Fruit fly (Drosophila melanogaster) whole organism, prepupa: ENCODE data around the gene TTLL4A.

Experiments used
- CG11762 ChIP-seq: fragments of 200-800 bp; sonication (Bioruptor generic); optimal IDR thresholded peaks from 3 replicates; lab custom pipeline; 2016; ENCODE audit warnings: missing biosample characterization, missing genetic modification characterization; ENCODE audit not compliant: insufficient read depth
- CG6854 ChIP-seq: fragments of 200-800 bp; sonication (Bioruptor generic); optimal IDR thresholded peaks from 2 replicates; lab custom pipeline; 2017; ENCODE audit warnings: missing biosample characterization, mild to moderate bottlenecking, missing genetic modification characterization
- CG9139 ChIP-seq: fragments of 200-800 bp; sonication (Bioruptor generic); optimal IDR thresholded peaks from 3 replicates; lab custom pipeline; 2017; ENCODE audit warnings: missing biosample characterization, mild to moderate bottlenecking, missing genetic modification characterization
- Ets96B ChIP-seq: fragments of 200-800 bp; optimal IDR thresholded peaks from 2 replicates; lab custom pipeline; 2019; ENCODE audit warnings: missing biosample characterization, mild to moderate bottlenecking, missing genetic modification characterization, moderate library complexity
- Gug ChIP-seq: fragments of 200-800 bp; sonication (Bioruptor generic); IDR thresholded peaks from 2 replicates; pipeline ENCODE4 v1.3.6; 2022; ENCODE audit warnings: missing biosample characterization, missing genetic modification characterization
- Hr4 ChIP-seq: fragments of 200-800 bp; sonication (Bioruptor generic); optimal IDR thresholded peaks from 3 replicates; lab custom pipeline; 2016; ENCODE audit warnings: missing biosample characterization, missing genetic modification characterization
- OdsH ChIP-seq: fragments of 200-800 bp; sonication (Bioruptor generic); optimal IDR thresholded peaks from 3 replicates; lab custom pipeline; 2016; ENCODE audit warnings: missing biosample characterization, missing genetic modification characterization
- achi ChIP-seq: fragments of 200-800 bp; sonication (Bioruptor generic); optimal IDR thresholded peaks from 3 replicates; lab custom pipeline; 2016; ENCODE audit warnings: missing biosample characterization, missing genetic modification characterization
- eg ChIP-seq: fragments of 200-800 bp; sonication (Bioruptor generic); IDR thresholded peaks from 3 replicates; pipeline ENCODE4 v1.3.6; 2022; ENCODE audit warnings: missing biosample characterization, missing genetic modification characterization
- esn ChIP-seq: fragments of 200-800 bp; sonication (Bioruptor generic); optimal IDR thresholded peaks from 2 replicates; lab custom pipeline; 2016; ENCODE audit warnings: missing biosample characterization, mild to moderate bottlenecking, missing genetic modification characterization, moderate library complexity
- net ChIP-seq: fragments of 200-800 bp; sonication (Bioruptor generic); optimal IDR thresholded peaks from 3 replicates; lab custom pipeline; 2016; ENCODE audit warnings: missing biosample characterization, missing genetic modification characterization

DNA sequence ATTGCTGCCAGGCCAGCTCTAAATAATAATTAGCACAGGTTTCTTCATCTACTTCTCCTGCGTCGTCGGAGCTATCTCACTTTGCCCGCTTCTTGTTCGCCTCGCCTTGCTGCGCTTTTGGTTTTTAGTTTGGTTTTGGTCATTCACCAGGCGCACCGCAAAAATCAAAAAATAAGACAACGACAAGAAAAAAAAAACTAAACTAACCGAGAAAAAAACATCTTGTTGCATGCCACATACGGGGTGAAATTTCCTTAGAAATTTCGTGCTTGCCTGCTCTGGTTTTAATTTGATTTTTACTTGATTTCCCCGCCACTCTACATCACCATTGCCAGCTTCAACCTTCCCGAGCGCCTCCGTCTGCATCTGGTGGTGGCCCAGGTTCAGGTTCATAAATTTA is 52.6 kb downstream of the TTLL4A start:
- TF ChIP-seq esn (GFP tag; lab: Kevin White, UChicago) (no peak), OdsH (GFP tag; lab: Kevin White, UChicago) (no peak), achi (no peak), Ets96B (no peak), Hr4 (no peak), CG9139 (GFP tag; lab: Kevin White, UChicago) (no peak), Gug (GFP tag; lab: Robert Waterston, UW) (no peak), net (no peak), eg (peak; percentile 53; the same call in 1 of the 3 replicates), CG11762 (no peak), CG6854 (GFP tag; lab: Kevin White, UChicago) (no peak)
